1 worm cellular context compared by ENCODE assay signal in the genomic region with DNA sequence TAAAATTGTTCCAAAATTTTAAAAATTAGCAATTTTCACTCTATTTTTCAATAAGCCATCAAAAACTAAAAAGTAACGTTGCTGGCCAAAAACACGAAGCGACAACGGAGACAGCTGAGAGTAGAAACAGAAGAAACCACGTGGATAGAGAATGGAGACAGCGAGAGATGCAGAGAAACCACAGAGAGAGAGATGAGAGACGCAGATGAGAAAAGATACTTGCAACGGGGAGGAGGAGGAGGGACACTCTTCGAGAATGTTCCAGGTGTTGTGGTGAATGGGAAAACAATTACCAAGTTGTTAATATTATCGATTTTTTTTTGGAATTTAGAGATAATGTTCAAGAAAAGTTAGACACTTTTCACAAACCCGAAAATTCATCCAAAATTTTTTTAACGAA.
TF ChIP-seq lines count a peak whose summit lies in the region.

No protein-coding gene starts in this region.

TF ChIP-seq in whole organism, L1 larva, 84 proteins besides CTCF, POLR2A, EP300 and RAD21 (continued from another document):
- TF ChIP-seq sup-37 (GFP tag; optimal IDR thresholded peaks at IDR 0.05; lab: Kevin White, UChicago) (peak; percentile 50), sptf-1 (tag; optimal IDR thresholded peaks at IDR 0.05; lab: Kevin White, UChicago) (no peak), C34B4.2 (tag; optimal IDR thresholded peaks at IDR 0.05; lab: Kevin White, UChicago) (no peak), ces-1 (GFP tag; optimal IDR thresholded peaks at IDR 0.05; lab: Kevin White, UChicago) (no peak), nhr-85 (tag; lab: Kevin White, UChicago) (peak; percentile 98), efl-1 (optimal IDR thresholded peaks at IDR 0.05; lab: Kevin White, UChicago) (peak; percentile 88 to 90), efl-1 (GFP tag; optimal IDR thresholded peaks at IDR 0.05 in 1 of 2; lab: Kevin White, UChicago) (peak; percentile 80 to 97), zip-4 (GFP tag; optimal IDR thresholded peaks at IDR 0.05; lab: Kevin White, UChicago) (no peak), snpc-4 (tag; optimal IDR thresholded peaks at IDR 0.05; lab: Kevin White, UChicago) (peak; percentile 82), nhr-28 (tag; optimal IDR thresholded peaks at IDR 0.05; lab: Kevin White, UChicago) (peak; percentile 38), egl-27 (tag; optimal IDR thresholded peaks at IDR 0.05; lab: Kevin White, UChicago) (peak in 1 of 2 experiments; percentile 30), ztf-11 (tag; optimal IDR thresholded peaks at IDR 0.05; lab: Kevin White, UChicago) (peak in 1 of 2 experiments; percentile 59), aha-1 (tag; optimal IDR thresholded peaks at IDR 0.05; lab: Kevin White, UChicago) (peak; percentile 77), nhr-20 (tag; optimal IDR thresholded peaks at IDR 0.05; lab: Kevin White, UChicago) (peak; percentile 98), ets-5 (GFP tag; IDR thresholded peaks at IDR 0.05; lab: Robert Waterston, UW) (no peak), elt-2 (tag; optimal IDR thresholded peaks at IDR 0.05; lab: Kevin White, UChicago) (peak; percentile 36), lin-13 (GFP tag; optimal IDR thresholded peaks at IDR 0.05; lab: Kevin White, UChicago) (peak; percentile 94), blmp-1 (tag; optimal IDR thresholded peaks at IDR 0.05; lab: Kevin White, UChicago) (peak; percentile 83), ceh-82 (tag; optimal IDR thresholded peaks at IDR 0.05; lab: Kevin White, UChicago) (peak; percentile 54 to 89 (median 83)), Y116A8C.19 (tag; optimal IDR thresholded peaks at IDR 0.05; lab: Kevin White, UChicago; ENCODE audit: borderline replicate concordance) (no peak), nhr-71 (tag; optimal IDR thresholded peaks at IDR 0.05; lab: Kevin White, UChicago) (peak; percentile 98), lsy-2 (tag; optimal IDR thresholded peaks at IDR 0.05; lab: Kevin White, UChicago) (peak; percentile 89 to 91), ceh-88 (GFP tag; IDR thresholded peaks at IDR 0.05; lab: Robert Waterston, UW) (peak; percentile 46; the same call in 1 of the 2 replicates), nhr-237 (tag; optimal IDR thresholded peaks at IDR 0.05; lab: Kevin White, UChicago) (peak; percentile 56), ceh-90 (tag; optimal IDR thresholded peaks at IDR 0.05; lab: Kevin White, UChicago) (no peak), hpl-2 (GFP tag; optimal IDR thresholded peaks at IDR 0.05; lab: Kevin White, UChicago) (peak; percentile 67), unc-62 (GFP tag; optimal IDR thresholded peaks at IDR 0.05; lab: Kevin White, UChicago) (no peak)
